Worm (Caenorhabditis elegans) whole organism, late embryonic: ENCODE measurements around the gene nbs-1.

Source experiments
- K09A11.1 ChIP-seq: sonication (generic microtip); optimal IDR thresholded peaks from 2 replicates; lab custom pipeline; 2017; ENCODE audit warnings: antibody characterized with exemption, mild to moderate bottlenecking, missing genetic modification characterization, missing compliant biosample characterization; ENCODE audit not compliant: insufficient read depth
- T23F11.4 ChIP-seq: fragments of 200-800 bp; sonication (Bioruptor generic); optimal IDR thresholded peaks from 2 replicates; lab custom pipeline; 2018; ENCODE audit warnings: mild to moderate bottlenecking, missing genetic modification characterization, missing compliant biosample characterization
- Y22D7AL.16 ChIP-seq: sonication (generic microtip); optimal IDR thresholded peaks from 2 replicates; lab custom pipeline; 2016; ENCODE audit warnings: missing genetic modification characterization, missing compliant biosample characterization
- ahr-1 ChIP-seq: sonication (generic microtip); optimal IDR thresholded peaks from 2 replicates; lab custom pipeline; 2016; ENCODE audit warnings: missing genetic modification characterization, missing compliant biosample characterization
- ama-1 ChIP-seq: fragments of 150-350 bp; optimal IDR thresholded peaks from 2 replicates; lab custom pipeline; 2014
- ceh-19 ChIP-seq: fragments of 200-800 bp; sonication (Bioruptor generic); optimal IDR thresholded peaks from 2 replicates; lab custom pipeline; 2018; ENCODE audit warnings: mild to moderate bottlenecking, missing genetic modification characterization, missing compliant biosample characterization
- ceh-2 ChIP-seq: sonication (generic microtip); optimal IDR thresholded peaks from 2 replicates; lab custom pipeline; 2016; ENCODE audit warnings: missing genotype, missing genetic modification characterization, missing compliant biosample characterization
- ceh-22 ChIP-seq: sonication (generic microtip); optimal IDR thresholded peaks from 2 replicates; lab custom pipeline; 2017; ENCODE audit warnings: missing biosample characterization, missing genetic modification characterization
- ceh-24 ChIP-seq: sonication (generic microtip); optimal IDR thresholded peaks from 2 replicates; lab custom pipeline; 2016; ENCODE audit warnings: mild to moderate bottlenecking, missing genetic modification characterization, missing compliant biosample characterization
- ceh-31 ChIP-seq: sonication (generic microtip); optimal IDR thresholded peaks from 2 replicates; lab custom pipeline; 2016; ENCODE audit warnings: missing genetic modification characterization, missing compliant biosample characterization
- ceh-34 ChIP-seq: sonication (generic microtip); optimal IDR thresholded peaks from 2 replicates; lab custom pipeline; 2016; ENCODE audit warnings: mild to moderate bottlenecking, missing genetic modification characterization, missing compliant biosample characterization
- ceh-48 ChIP-seq: sonication (generic microtip); optimal IDR thresholded peaks from 2 replicates; lab custom pipeline; 2016; ENCODE audit warnings: missing genetic modification characterization, inconsistent platforms, missing compliant biosample characterization
- ceh-6 ChIP-seq: fragments of 200-800 bp; sonication (Bioruptor generic); optimal IDR thresholded peaks from 2 replicates; lab custom pipeline; 2018; ENCODE audit warnings: mild to moderate bottlenecking, missing genetic modification characterization, missing compliant biosample characterization
- dmd-4 ChIP-seq: sonication (generic microtip); optimal IDR thresholded peaks from 2 replicates; lab custom pipeline; 2016; ENCODE audit warnings: borderline replicate concordance, missing genetic modification characterization, missing compliant biosample characterization
- dve-1 ChIP-seq: sonication (generic microtip); optimal IDR thresholded peaks from 2 replicates; lab custom pipeline; 2017; ENCODE audit warnings: antibody characterized with exemption, mild to moderate bottlenecking, missing genetic modification characterization, missing compliant biosample characterization
- elt-4 ChIP-seq: sonication (generic microtip); optimal IDR thresholded peaks from 2 replicates; lab custom pipeline; 2016; ENCODE audit warnings: missing genetic modification characterization, missing compliant biosample characterization
- ets-4 ChIP-seq: sonication (generic microtip); optimal IDR thresholded peaks from 2 replicates; lab custom pipeline; 2016; ENCODE audit warnings: missing genetic modification characterization, missing compliant biosample characterization
- eyg-1 ChIP-seq: sonication (generic microtip); optimal IDR thresholded peaks from 2 replicates; lab custom pipeline; 2016; ENCODE audit warnings: missing genotype, missing genetic modification characterization, missing compliant biosample characterization
- fkh-10 ChIP-seq: fragments of 150-350 bp; optimal IDR thresholded peaks from 2 replicates; lab custom pipeline; 2014; ENCODE audit warnings: missing biosample characterization, missing genetic modification reagents, missing genetic modification characterization
- gmeb-2 ChIP-seq: sonication (generic microtip); optimal IDR thresholded peaks from 2 replicates; lab custom pipeline; 2016; ENCODE audit warnings: missing genetic modification characterization, inconsistent platforms, missing compliant biosample characterization
- mec-3 ChIP-seq: sonication (generic microtip); optimal IDR thresholded peaks from 2 replicates; lab custom pipeline; 2016; ENCODE audit warnings: borderline replicate concordance, missing genetic modification characterization, missing compliant biosample characterization
- npax-4 ChIP-seq: sonication (generic microtip); optimal IDR thresholded peaks from 2 replicates; lab custom pipeline; 2016; ENCODE audit warnings: missing genetic modification characterization, missing compliant biosample characterization
- pag-3 ChIP-seq: sonication (generic microtip); optimal IDR thresholded peaks from 2 replicates; lab custom pipeline; 2016; ENCODE audit warnings: missing compliant biosample characterization, missing genetic modification characterization, borderline replicate concordance
- pat-9 ChIP-seq: fragments of 200-800 bp; sonication (Bioruptor generic); optimal IDR thresholded peaks from 2 replicates; lab custom pipeline; 2018; ENCODE audit warnings: mild to moderate bottlenecking, missing genetic modification characterization, moderate library complexity, missing compliant biosample characterization
- pax-1 ChIP-seq: fragments of 150-350 bp; optimal IDR thresholded peaks from 2 replicates; lab custom pipeline; 2014; ENCODE audit warnings: missing biosample characterization, missing genetic modification characterization
- pha-2 ChIP-seq: sonication (generic microtip); optimal IDR thresholded peaks from 2 replicates; lab custom pipeline; 2017; ENCODE audit warnings: mild to moderate bottlenecking, missing genetic modification characterization, missing compliant biosample characterization
- pha-4 ChIP-seq: fragments of 150-350 bp; optimal IDR thresholded peaks from 2 replicates; lab custom pipeline; 2018; ENCODE audit warnings: missing biosample characterization, missing genetic modification reagents, missing genetic modification characterization
- ref-2 ChIP-seq: sonication (generic microtip); optimal IDR thresholded peaks from 2 replicates; lab custom pipeline; 2016; ENCODE audit warnings: missing genetic modification characterization, missing compliant biosample characterization
- sox-2 ChIP-seq: fragments of 200-800 bp; sonication (Bioruptor generic); IDR thresholded peaks from 2 replicates; pipeline ENCODE4 v1.3.6; 2022; ENCODE audit warnings: missing genetic modification reagents, missing genetic modification characterization, missing compliant biosample characterization
- syd-9 ChIP-seq: sonication (generic microtip); optimal IDR thresholded peaks from 2 replicates; lab custom pipeline; 2016; ENCODE audit warnings: mild to moderate bottlenecking, missing genetic modification characterization, moderate library complexity, missing compliant biosample characterization
- tbx-2 ChIP-seq: sonication (generic microtip); optimal IDR thresholded peaks from 2 replicates; lab custom pipeline; 2016; ENCODE audit warnings: missing genetic modification characterization, missing compliant biosample characterization
- tbx-7 ChIP-seq: sonication (generic microtip); optimal IDR thresholded peaks from 2 replicates; lab custom pipeline; 2016; ENCODE audit warnings: missing genotype, missing genetic modification characterization, missing compliant biosample characterization
- unc-3 ChIP-seq, 2 experiments: fragments of 200-800 bp in 1 of 2; sonication (Bioruptor generic) in 1 of 2; sonication (generic microtip) in 1 of 2; conservative IDR thresholded peaks in 1 of 2; optimal IDR thresholded peaks in 1 of 2; 2 replicates each; pipeline versions ENCODE4 v1.3.6 to Lab custom; 2016 to 2022; ENCODE audit warnings: missing compliant biosample characterization in 2 of 2, missing genetic modification characterization in 2 of 2, missing genetic modification reagents in 1 of 2
- unc-42 ChIP-seq: sonication (generic microtip); optimal IDR thresholded peaks from 2 replicates; lab custom pipeline; 2016; ENCODE audit warnings: missing genotype, missing genetic modification characterization, missing compliant biosample characterization
- unc-55 ChIP-seq: sonication (generic microtip); optimal IDR thresholded peaks from 2 replicates; lab custom pipeline; 2017; ENCODE audit warnings: missing biosample characterization, missing genetic modification reagents, missing genetic modification characterization
- unc-86 ChIP-seq: sonication (generic microtip); optimal IDR thresholded peaks from 2 replicates; lab custom pipeline; 2016; ENCODE audit warnings: missing genetic modification characterization, missing compliant biosample characterization

The nbs-1 gene

ce11 chrII:11092413-11092812, 3.9 kb downstream of the nbs-1 start, which contains the start of gene rpl-42:
Gene rpl-42, plus strand, starts transcription at chrII:11092713.
- TF ChIP-seq dmd-4 (no peak), ceh-19 (GFP tag; lab: Kevin White, UChicago) (no peak), ceh-34 (tag; lab: Kevin White, UChicago) (no peak), ceh-22 (tag; lab: Kevin White, UChicago) (no peak), ceh-2 (tag; lab: Kevin White, UChicago) (no peak), tbx-2 (tag; lab: Kevin White, UChicago) (no peak), ref-2 (no peak), pha-4 (tag; lab: Kevin White, UChicago) (no peak), ceh-48 (no peak), ets-4 (tag; lab: Kevin White, UChicago) (no peak), eyg-1 (tag; lab: Kevin White, UChicago) (no peak), dve-1 (tag; lab: Kevin White, UChicago) (no peak), ahr-1 (tag; lab: Kevin White, UChicago) (no peak), unc-55 (no peak), pat-9 (no peak), fkh-10 (GFP tag; lab: Kevin White, UChicago) (no peak), pha-2 (tag; lab: Kevin White, UChicago) (no peak), unc-3 (GFP tag; conservative IDR thresholded peaks at IDR 0.05; lab: Robert Waterston, UW) (no peak), unc-3 (tag; optimal IDR thresholded peaks at IDR 0.05; lab: Kevin White, UChicago) (no peak), K09A11.1 (no peak), T23F11.4 (GFP tag; lab: Kevin White, UChicago) (no peak)
- TF ChIP-seq, all 69 proteins: peak for 0

DNA sequence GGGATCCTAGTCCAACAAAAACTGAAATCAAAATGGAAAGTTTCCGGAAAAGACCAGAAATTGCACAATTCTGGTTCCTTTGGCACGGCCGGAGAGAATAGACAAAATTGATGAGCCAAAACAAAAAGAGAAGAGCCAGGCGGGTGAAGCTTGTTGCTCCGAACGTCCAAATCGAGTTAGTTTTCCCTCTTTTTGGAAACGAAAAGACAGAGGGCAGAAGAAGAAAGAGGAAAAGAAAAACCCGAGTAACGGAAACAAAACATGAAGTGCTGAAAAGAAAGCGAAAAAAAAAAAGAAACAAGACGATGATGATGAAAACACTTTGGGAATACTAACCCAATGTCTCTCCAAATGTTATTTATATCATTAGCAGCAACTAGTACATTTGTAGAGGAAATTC, 4.7 kb downstream of the nbs-1 start:
- TF ChIP-seq fkh-10 (GFP tag; lab: Kevin White, UChicago) (peak; percentile 37), ama-1 (lab: Kevin White, UChicago) (no peak), unc-42 (tag; lab: Kevin White, UChicago) (peak; percentile 91)

DNA sequence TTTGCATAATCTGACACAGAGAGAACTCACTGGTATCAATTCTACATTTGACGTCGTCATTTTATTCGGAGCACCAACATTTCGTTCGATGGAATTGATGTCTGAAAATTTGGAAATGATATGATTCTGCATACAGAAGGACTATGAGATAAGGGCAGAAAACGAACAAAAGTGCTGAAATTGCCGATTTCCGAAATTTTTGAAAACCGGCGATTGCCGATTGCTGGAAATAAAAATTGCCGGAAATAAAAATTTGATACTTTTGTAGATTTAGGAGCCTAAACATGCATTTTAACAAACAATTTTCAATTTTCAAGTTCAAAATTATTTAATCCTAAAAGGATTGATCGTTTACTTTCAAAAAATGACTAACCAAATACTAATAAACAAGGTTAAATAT, 6.9 kb downstream of the nbs-1 start, which contains the start of gene unc-53:
Gene unc-53 (minus strand): TSS at position 101 of the 400 bp plus-strand sequence.
- TF ChIP-seq sox-2 (GFP tag; lab: Robert Waterston, UW) (no peak), pag-3 (tag; lab: Kevin White, UChicago) (no peak), npax-4 (no peak), pax-1 (no peak), ceh-48 (no peak), elt-4 (tag; lab: Kevin White, UChicago) (no peak), tbx-7 (tag; lab: Kevin White, UChicago) (no peak)

ce11 chrII:11088137-11088536, 8.1 kb downstream of the nbs-1 start:
- no peak for TF ChIP-seq pax-1
- TF ChIP-seq ceh-6 (GFP tag; lab: Kevin White, UChicago), result peak; percentile 0
- no peak for TF ChIP-seq gmeb-2 (tag; lab: Kevin White, UChicago)
- TF ChIP-seq ama-1 (lab: Kevin White, UChicago), result no peak
- peak; percentile 97 for TF ChIP-seq unc-42 (tag; lab: Kevin White, UChicago)
- no peak for TF ChIP-seq elt-4 (tag; lab: Kevin White, UChicago)
- no peak for TF ChIP-seq syd-9 (tag; lab: Kevin White, UChicago)
- TF ChIP-seq tbx-7 (tag; lab: Kevin White, UChicago), result no peak
- TF ChIP-seq tbx-2 (tag; lab: Kevin White, UChicago), result no peak
- TF ChIP-seq ceh-31 (tag; lab: Kevin White, UChicago), result peak; percentile 5
- TF ChIP-seq Y22D7AL.16 (tag; lab: Kevin White, UChicago), result no peak
- no peak for TF ChIP-seq T23F11.4 (GFP tag; lab: Kevin White, UChicago)
- TF ChIP-seq ceh-24 (tag; lab: Kevin White, UChicago), result no peak
- TF ChIP-seq unc-86, result no peak
- TF ChIP-seq unc-3 (GFP tag; conservative IDR thresholded peaks at IDR 0.05; lab: Robert Waterston, UW), result no peak
- no peak for TF ChIP-seq unc-3 (tag; optimal IDR thresholded peaks at IDR 0.05; lab: Kevin White, UChicago)
- no peak for TF ChIP-seq mec-3 (tag; lab: Kevin White, UChicago)
- TF ChIP-seq ref-2, result no peak
- no peak for TF ChIP-seq pha-2 (tag; lab: Kevin White, UChicago)
